Worm (Caenorhabditis elegans): Measurements from ENCODE around the gene nmad-1.

- no peak for TF ChIP-seq nhr-76 (tag; optimal IDR thresholded peaks at IDR 0.05)
- no peak for TF ChIP-seq elt-2 (tag; optimal IDR thresholded peaks at IDR 0.05)
- TF ChIP-seq snpc-4 (tag; optimal IDR thresholded peaks at IDR 0.05) = no peak
These were observed 49.2 kb downstream of the nmad-1 start for ce11 chrIII:5505474-5506022.
